Worm (Caenorhabditis elegans) whole organism, mixed stage, embryonic: ENCODE results near the gene abhd-5.2.

Experiments used
- M03D4.4 ChIP-seq: sonication (generic microtip); optimal IDR thresholded peaks from 2 replicates; lab custom pipeline; 2017; ENCODE audit warnings: mild to moderate bottlenecking, missing genetic modification characterization, missing compliant biosample characterization
- bed-3 ChIP-seq: fragments of 200-800 bp; sonication (Bioruptor generic); optimal IDR thresholded peaks from 3 replicates; lab custom pipeline; 2018; ENCODE audit warnings: mild to moderate bottlenecking, missing genetic modification characterization, moderate library complexity, missing compliant biosample characterization
- blmp-1 ChIP-seq: fragments of 150-350 bp; optimal IDR thresholded peaks from 2 replicates; lab custom pipeline; 2014; ENCODE audit warnings: missing biosample characterization, missing genetic modification characterization
- ceh-39 ChIP-seq: fragments of 150-350 bp; optimal IDR thresholded peaks from 2 replicates; lab custom pipeline; 2014; ENCODE audit warnings: missing biosample characterization, missing genetic modification characterization
- ceh-43 ChIP-seq: fragments of 200-800 bp; sonication (Bioruptor generic); optimal IDR thresholded peaks from 2 replicates; lab custom pipeline; 2018; ENCODE audit warnings: mild to moderate bottlenecking, missing genetic modification characterization, moderate library complexity, missing compliant biosample characterization
- ceh-83 ChIP-seq: fragments of 200-800 bp; sonication (Bioruptor generic); optimal IDR thresholded peaks from 2 replicates; lab custom pipeline; 2018; ENCODE audit warnings: mild to moderate bottlenecking, missing genetic modification characterization, missing compliant biosample characterization
- ces-1 ChIP-seq: fragments of 150-350 bp; optimal IDR thresholded peaks from 2 replicates; lab custom pipeline; 2014; ENCODE audit warnings: missing biosample characterization, missing genetic modification reagents, missing genetic modification characterization
- cnd-1 ChIP-seq: fragments of 200-800 bp; sonication (Bioruptor generic); optimal IDR thresholded peaks from 2 replicates; lab custom pipeline; 2018; ENCODE audit warnings: mild to moderate bottlenecking, missing genetic modification characterization, missing compliant biosample characterization
- drap-1 ChIP-seq: fragments of 200-800 bp; sonication (Bioruptor generic); optimal IDR thresholded peaks from 3 replicates; lab custom pipeline; 2018; ENCODE audit warnings: mild to moderate bottlenecking, missing genetic modification characterization, missing compliant biosample characterization
- elt-1 ChIP-seq: sonication (generic microtip); optimal IDR thresholded peaks from 2 replicates; lab custom pipeline; 2017; ENCODE audit warnings: missing genetic modification characterization, mild to moderate bottlenecking, missing compliant biosample characterization, antibody characterized with exemption, moderate library complexity, borderline replicate concordance; ENCODE audit not compliant: insufficient read depth
- elt-3 ChIP-seq: fragments of 150-350 bp; optimal IDR thresholded peaks from 2 replicates; lab custom pipeline; 2014; ENCODE audit warnings: missing biosample characterization, missing genetic modification characterization
- ham-2 ChIP-seq: fragments of 200-800 bp; sonication (Bioruptor generic); optimal IDR thresholded peaks from 2 replicates; lab custom pipeline; 2018; ENCODE audit warnings: mild to moderate bottlenecking, missing genetic modification characterization, missing compliant biosample characterization
- hlh-1 ChIP-seq: fragments of 150-350 bp; optimal IDR thresholded peaks from 2 replicates; lab custom pipeline; 2014; ENCODE audit warnings: missing biosample characterization, missing genetic modification reagents, missing genetic modification characterization
- lin-13 ChIP-seq: fragments of 150-350 bp; optimal IDR thresholded peaks from 2 replicates; lab custom pipeline; 2014; ENCODE audit warnings: missing biosample characterization, missing genetic modification characterization
- lin-32 ChIP-seq: fragments of 200-800 bp; sonication (Bioruptor generic); optimal IDR thresholded peaks from 2 replicates; lab custom pipeline; 2018; ENCODE audit warnings: mild to moderate bottlenecking, missing genetic modification characterization, missing compliant biosample characterization
- lsy-2 ChIP-seq: fragments of 150-350 bp; optimal IDR thresholded peaks from 2 replicates; lab custom pipeline; 2014; ENCODE audit warnings: missing biosample characterization, missing genetic modification characterization
- mab-5 ChIP-seq: fragments of 150-350 bp; optimal IDR thresholded peaks from 2 replicates; lab custom pipeline; 2014; ENCODE audit warnings: missing biosample characterization, missing genetic modification characterization
- mep-1 ChIP-seq: fragments of 150-350 bp; optimal IDR thresholded peaks from 2 replicates; lab custom pipeline; 2017; ENCODE audit warnings: missing biosample characterization, missing genetic modification reagents, missing genetic modification characterization, inconsistent platforms
- nhr-12 ChIP-seq: fragments of 150-350 bp; optimal IDR thresholded peaks from 2 replicates; lab custom pipeline; 2014; ENCODE audit warnings: missing biosample characterization, missing genetic modification characterization
- nhr-2 ChIP-seq: fragments of 150-350 bp; optimal IDR thresholded peaks from 2 replicates; lab custom pipeline; 2014; ENCODE audit warnings: missing biosample characterization, missing genetic modification characterization
- nhr-237 ChIP-seq: fragments of 150-350 bp; optimal IDR thresholded peaks from 2 replicates; lab custom pipeline; 2014; ENCODE audit warnings: missing biosample characterization, missing genetic modification characterization
- nhr-28 ChIP-seq: fragments of 150-350 bp; optimal IDR thresholded peaks from 2 replicates; lab custom pipeline; 2014; ENCODE audit warnings: missing biosample characterization, missing genetic modification characterization
- nhr-76 ChIP-seq: sonication (generic microtip); optimal IDR thresholded peaks from 2 replicates; lab custom pipeline; 2017; ENCODE audit warnings: missing biosample characterization, missing genetic modification characterization
- pha-4 ChIP-seq: fragments of 150-350 bp; optimal IDR thresholded peaks from 2 replicates; lab custom pipeline; 2018; ENCODE audit warnings: missing biosample characterization, missing genetic modification reagents, missing genetic modification characterization
- snpc-4 ChIP-seq: fragments of 150-350 bp; optimal IDR thresholded peaks from 2 replicates; lab custom pipeline; 2014; ENCODE audit warnings: missing biosample characterization, missing genetic modification characterization
- tbx-8 ChIP-seq: fragments of 200-800 bp; sonication (Bioruptor generic); optimal IDR thresholded peaks from 2 replicates; lab custom pipeline; 2018; ENCODE audit warnings: mild to moderate bottlenecking, missing genetic modification characterization, moderate library complexity, missing compliant biosample characterization
- unc-120 ChIP-seq: sonication (generic microtip); optimal IDR thresholded peaks from 2 replicates; lab custom pipeline; 2017; ENCODE audit warnings: missing genetic modification characterization, missing compliant biosample characterization; ENCODE audit not compliant: poor library complexity, severe bottlenecking
- unc-39 ChIP-seq: fragments of 150-350 bp; optimal IDR thresholded peaks from 2 replicates; lab custom pipeline; 2014; ENCODE audit warnings: missing biosample characterization, missing genetic modification characterization
- unc-62 ChIP-seq: fragments of 150-350 bp; optimal IDR thresholded peaks from 2 replicates; lab custom pipeline; 2014; ENCODE audit warnings: missing biosample characterization, missing genetic modification reagents, missing genetic modification characterization
- zip-8 ChIP-seq: fragments of 150-350 bp; optimal IDR thresholded peaks from 2 replicates; lab custom pipeline; 2014; ENCODE audit warnings: missing biosample characterization, missing genetic modification characterization
- ztf-11 ChIP-seq: fragments of 150-350 bp; optimal IDR thresholded peaks from 2 replicates; lab custom pipeline; 2014; ENCODE audit warnings: missing biosample characterization, missing genetic modification characterization

The abhd-5.2 gene

ce11 chrV:4877587-4877986 lies 33.1 kb downstream of the abhd-5.2 start, which contains the start of gene T19H12.6:
Gene T19H12.6, minus strand, starts transcription at chrV:4877687.
- no peak for TF ChIP-seq lin-32 (GFP tag; lab: Kevin White, UChicago)

- TF ChIP-seq unc-62 (GFP tag; lab: Kevin White, UChicago) (no peak), unc-39 (tag; lab: Kevin White, UChicago) (no peak), nhr-76 (tag; lab: Kevin White, UChicago) (no peak), mab-5 (no peak), ces-1 (no peak), ceh-39 (no peak), elt-1 (tag; lab: Kevin White, UChicago) (no peak), unc-120 (no peak), cnd-1 (tag; lab: Kevin White, UChicago) (no peak), tbx-8 (GFP tag; lab: Kevin White, UChicago) (no peak), M03D4.4 (no peak), nhr-28 (tag; lab: Kevin White, UChicago) (no peak), mep-1 (tag; lab: Kevin White, UChicago) (no peak), lin-13 (no peak), lsy-2 (no peak), zip-8 (tag; lab: Kevin White, UChicago) (no peak), elt-3 (tag; lab: Kevin White, UChicago) (no peak), pha-4 (no peak), blmp-1 (tag; lab: Kevin White, UChicago) (no peak), ceh-43 (GFP tag; lab: Kevin White, UChicago) (no peak)
Measured at ce11 chrV:4879251-4879650, 34.8 kb downstream of the abhd-5.2 start, which contains the start of gene T19H12.15. Gene T19H12.15, minus strand, starts transcription at chrV:4879351.

ce11 chrV:4881377-4881776 lies 36.9 kb downstream of the abhd-5.2 start, which contains the start of gene str-32:
Gene str-32, minus strand, starts transcription at chrV:4881477.
- no peak for TF ChIP-seq elt-1 (tag; lab: Kevin White, UChicago)
- TF ChIP-seq, all 35 proteins: peak for 0

- TF ChIP-seq snpc-4 (tag; lab: Kevin White, UChicago) (no peak), pha-4 (no peak), nhr-2 (tag; lab: Kevin White, UChicago) (no peak), tbx-8 (GFP tag; lab: Kevin White, UChicago) (no peak), nhr-237 (no peak), zip-8 (tag; lab: Kevin White, UChicago) (no peak), mab-5 (no peak), elt-1 (tag; lab: Kevin White, UChicago) (no peak), lin-32 (GFP tag; lab: Kevin White, UChicago) (no peak), drap-1 (GFP tag; lab: Kevin White, UChicago) (no peak), ztf-11 (tag; lab: Kevin White, UChicago) (no peak), hlh-1 (tag; lab: Kevin White, UChicago) (no peak), ham-2 (GFP tag; lab: Kevin White, UChicago) (no peak), bed-3 (no peak), unc-39 (tag; lab: Kevin White, UChicago) (no peak), mep-1 (tag; lab: Kevin White, UChicago) (no peak)
Measured at ce11 chrV:4884490-4884889, 40.0 kb downstream of the abhd-5.2 start, which contains the start of gene T19H12.12. Gene T19H12.12, plus strand, starts transcription at chrV:4884790.

DNA sequence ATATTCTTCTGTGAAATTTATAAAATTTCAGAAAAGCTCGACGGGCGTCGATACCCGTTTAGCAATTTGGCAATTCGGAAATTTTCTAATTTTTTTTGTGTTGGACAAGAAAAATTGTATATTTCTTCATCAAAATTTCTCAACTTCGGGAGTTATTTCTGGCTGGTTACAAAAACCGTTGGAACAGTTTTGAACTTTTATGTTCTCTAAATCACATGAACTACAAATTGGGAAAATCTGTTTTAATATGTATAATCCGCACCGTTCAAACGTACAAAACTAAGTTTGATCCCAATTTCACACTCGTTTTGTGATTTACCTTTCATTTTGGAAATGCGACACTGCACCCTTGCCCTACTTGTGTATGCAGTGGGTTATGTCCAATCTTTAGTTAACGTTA lies 40.9 kb downstream of the abhd-5.2 start, which contains the start of gene T19H12.3:
T19H12.3 (plus strand) TSS at position 301 of the 400 bp plus-strand sequence.
- no peak for TF ChIP-seq ham-2 (GFP tag; lab: Kevin White, UChicago)
- TF ChIP-seq bed-3, result no peak
- no peak for TF ChIP-seq cnd-1 (tag; lab: Kevin White, UChicago)
- TF ChIP-seq blmp-1 (tag; lab: Kevin White, UChicago), result no peak
- TF ChIP-seq nhr-28 (tag; lab: Kevin White, UChicago), result no peak
- TF ChIP-seq ceh-83 (GFP tag; lab: Kevin White, UChicago), result no peak
- no peak for TF ChIP-seq hlh-1 (tag; lab: Kevin White, UChicago)
- TF ChIP-seq, all 35 proteins: peak for 0

DNA sequence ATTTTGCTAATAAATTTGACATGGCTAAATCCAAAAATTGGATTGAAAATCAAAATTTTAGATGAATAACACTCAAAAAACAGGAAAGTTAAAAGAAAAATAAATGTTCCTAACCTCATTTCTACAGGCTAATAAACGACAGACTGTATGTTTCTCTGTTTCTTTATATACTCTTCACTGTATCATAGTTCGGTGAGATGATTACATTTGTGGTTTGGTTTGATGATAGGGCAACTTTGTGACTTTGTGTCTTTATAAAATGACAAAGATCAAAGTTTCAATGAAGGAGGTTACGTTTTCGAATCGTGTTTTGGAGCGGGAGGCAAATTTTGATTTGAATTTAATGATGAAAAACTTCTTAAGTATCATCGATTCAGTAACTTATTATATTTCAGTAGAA lies 45.0 kb downstream of the abhd-5.2 start, which contains the start of gene ugt-12:
ugt-12 (minus strand) TSS at position 153 of the 400 bp plus-strand sequence.
- TF ChIP-seq mab-5 (no peak), zip-8 (tag; lab: Kevin White, UChicago) (no peak), nhr-12 (tag; lab: Kevin White, UChicago) (no peak), pha-4 (no peak), nhr-76 (tag; lab: Kevin White, UChicago) (no peak), mep-1 (tag; lab: Kevin White, UChicago) (no peak), lin-13 (no peak), ceh-43 (GFP tag; lab: Kevin White, UChicago) (no peak), drap-1 (GFP tag; lab: Kevin White, UChicago) (no peak), hlh-1 (tag; lab: Kevin White, UChicago) (no peak), unc-120 (no peak), cnd-1 (tag; lab: Kevin White, UChicago) (no peak)
